Fruit fly (Drosophila melanogaster) whole organism, adult: ENCODE results near the gene CG43345.

Source experiments
- CG11617 ChIP-seq: fragments of 200-800 bp; sonication (Bioruptor generic); optimal IDR thresholded peaks from 2 replicates; lab custom pipeline; 2017; ENCODE audit warnings: mild to moderate bottlenecking, missing biosample characterization, missing genetic modification reagents, missing genetic modification characterization
- CG12768 ChIP-seq: fragments of 200-800 bp; sonication (Bioruptor generic); optimal IDR thresholded peaks from 2 replicates; lab custom pipeline; 2017; ENCODE audit warnings: missing biosample characterization, missing genetic modification characterization, mild to moderate bottlenecking, moderate library complexity, missing genetic modification reagents
- CG14711 ChIP-seq: fragments of 200-800 bp; sonication (Bioruptor generic); optimal IDR thresholded peaks from 2 replicates; lab custom pipeline; 2018; ENCODE audit warnings: missing biosample characterization, mild to moderate bottlenecking, missing genetic modification characterization, moderate library complexity
- CG1620 ChIP-seq: fragments of 200-800 bp; sonication (Bioruptor generic); optimal IDR thresholded peaks from 2 replicates; lab custom pipeline; 2016; ENCODE audit warnings: missing biosample characterization, missing genetic modification characterization
- CG33017 ChIP-seq: fragments of 200-800 bp; sonication (Bioruptor generic); optimal IDR thresholded peaks from 2 replicates; lab custom pipeline; 2018; ENCODE audit warnings: missing biosample characterization, mild to moderate bottlenecking, missing genetic modification characterization, moderate library complexity
- CG5204 ChIP-seq: fragments of 200-800 bp; sonication (Bioruptor generic); optimal IDR thresholded peaks from 2 replicates; lab custom pipeline; 2016; ENCODE audit warnings: missing biosample characterization, missing genetic modification characterization
- CG7045 ChIP-seq: fragments of 200-800 bp; sonication (Bioruptor generic); optimal IDR thresholded peaks from 2 replicates; lab custom pipeline; 2017; ENCODE audit warnings: missing biosample characterization, mild to moderate bottlenecking, missing genetic modification characterization
- CG7101 ChIP-seq: fragments of 200-800 bp; sonication (Bioruptor generic); optimal IDR thresholded peaks from 2 replicates; lab custom pipeline; 2018; ENCODE audit warnings: missing biosample characterization, mild to moderate bottlenecking, missing genetic modification characterization, moderate library complexity
- Clk ChIP-seq: fragments of 200-800 bp; sonication (Bioruptor generic); optimal IDR thresholded peaks from 2 replicates; lab custom pipeline; 2017; ENCODE audit warnings: missing biosample characterization, missing genetic modification characterization
- Crg-1 ChIP-seq: fragments of 200-800 bp; sonication (Bioruptor generic); optimal IDR thresholded peaks from 2 replicates; lab custom pipeline; 2016; ENCODE audit warnings: missing biosample characterization, missing genetic modification characterization
- Hr96 ChIP-seq: fragments of 200-800 bp; sonication (Bioruptor generic); optimal IDR thresholded peaks from 2 replicates; lab custom pipeline; 2016; ENCODE audit warnings: missing biosample characterization, missing genetic modification characterization
- Mnt ChIP-seq: fragments of 200-800 bp; sonication (Bioruptor generic); optimal IDR thresholded peaks from 2 replicates; lab custom pipeline; 2016; ENCODE audit warnings: missing biosample characterization, mild to moderate bottlenecking, missing genetic modification characterization
- bab1 ChIP-seq: fragments of 200-800 bp; sonication (Bioruptor generic); optimal IDR thresholded peaks from 3 replicates; lab custom pipeline; 2019; ENCODE audit warnings: missing biosample characterization, mild to moderate bottlenecking, missing genetic modification characterization, moderate library complexity
- cic ChIP-seq: fragments of 200-800 bp; sonication (Bioruptor generic); optimal IDR thresholded peaks from 2 replicates; lab custom pipeline; 2017; ENCODE audit warnings: missing biosample characterization, mild to moderate bottlenecking, missing genetic modification characterization, moderate library complexity
- cnc ChIP-seq, 2 experiments: fragments of >200 bp; optimal IDR thresholded peaks; 2 replicates each; lab custom pipeline; 2017
- kay ChIP-seq: fragments of 200-800 bp; sonication (Bioruptor generic); peaks from one replicate; lab custom pipeline; 2016; ENCODE audit warnings: missing biosample characterization, missing genetic modification characterization, borderline replicate concordance
- ovo ChIP-seq: fragments of 200-800 bp; sonication (Bioruptor generic); optimal IDR thresholded peaks from 2 replicates; lab custom pipeline; 2016; ENCODE audit warnings: missing biosample characterization, missing genetic modification characterization
- pad ChIP-seq: fragments of 200-800 bp; sonication (Bioruptor generic); optimal IDR thresholded peaks from 3 replicates; lab custom pipeline; 2017; ENCODE audit warnings: missing biosample characterization, missing genetic modification characterization, mild to moderate bottlenecking, moderate library complexity, missing genetic modification reagents
- tj ChIP-seq: fragments of 200-800 bp; sonication (Bioruptor generic); optimal IDR thresholded peaks from 3 replicates; lab custom pipeline; 2017; ENCODE audit warnings: missing biosample characterization, mild to moderate bottlenecking, missing genetic modification characterization, moderate library complexity
- toe ChIP-seq: fragments of 200-800 bp; sonication (Bioruptor generic); optimal IDR thresholded peaks from 2 replicates; lab custom pipeline; 2016; ENCODE audit warnings: missing biosample characterization, missing genetic modification characterization

CG43345 gene

DNA sequence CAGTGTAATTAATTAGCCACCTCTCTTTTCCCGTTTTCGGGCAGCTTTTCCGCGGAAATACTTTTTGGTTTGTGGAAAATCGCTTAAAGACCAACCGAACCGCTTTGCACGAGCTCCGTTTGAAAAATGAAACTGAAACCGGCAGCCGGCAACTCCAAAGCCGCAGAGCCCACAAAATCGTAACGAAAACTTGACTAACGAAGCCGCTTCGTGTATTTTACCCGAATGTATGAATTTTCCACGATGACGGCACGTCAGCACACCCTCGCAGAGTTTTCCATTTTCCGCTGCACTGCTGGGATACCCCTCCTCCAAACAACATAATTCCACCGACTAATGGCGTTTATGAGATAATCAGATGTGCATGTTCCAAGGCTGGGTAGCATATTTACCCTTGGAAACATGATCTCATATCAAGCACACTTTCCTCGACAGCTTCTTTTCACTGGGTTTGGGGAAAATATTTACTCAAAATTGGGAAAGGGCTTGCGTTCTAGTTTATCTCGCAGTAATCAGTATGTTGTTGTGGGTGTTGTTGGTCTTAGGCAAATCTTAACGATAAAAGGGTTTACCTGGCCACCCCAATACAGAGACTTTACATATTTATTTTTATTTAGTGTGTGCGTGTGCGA is 30.4 kb upstream of the CG43345 start, which contains the start of gene Ret:
Ret (minus strand) TSS at position 130 of the 632 bp plus-strand sequence.
- no peak for TF ChIP-seq CG5204 (GFP tag; lab: Kevin White, UChicago)
- no peak for TF ChIP-seq kay
- no peak for TF ChIP-seq pad (GFP tag; lab: Kevin White, UChicago)
- no peak for TF ChIP-seq toe (GFP tag; lab: Kevin White, UChicago)
- no peak for TF ChIP-seq CG7045 (GFP tag; lab: Kevin White, UChicago)
- no peak for TF ChIP-seq CG33017 (tag; lab: Kevin White, UChicago)
- TF ChIP-seq Hr96 (GFP tag; lab: Kevin White, UChicago): no peak
- TF ChIP-seq CG12768 (GFP tag; lab: Kevin White, UChicago): no peak
- TF ChIP-seq bab1: no peak
- no peak for TF ChIP-seq cnc (optimal IDR thresholded peaks at IDR 0.05; lab: Kevin White, UChicago)
- TF ChIP-seq Mnt (GFP tag; lab: Kevin White, UChicago): no peak
- no peak for TF ChIP-seq CG14711
- no peak for TF ChIP-seq Crg-1 (GFP tag; lab: Kevin White, UChicago)
- no peak for TF ChIP-seq cic
- no peak for TF ChIP-seq ovo (GFP tag; lab: Kevin White, UChicago)
- no peak for TF ChIP-seq tj (GFP tag; lab: Kevin White, UChicago)
- no peak for TF ChIP-seq CG7101
- no peak for TF ChIP-seq CG1620 (GFP tag; lab: Kevin White, UChicago)
- TF ChIP-seq CG11617 (GFP tag; lab: Kevin White, UChicago): no peak

DNA sequence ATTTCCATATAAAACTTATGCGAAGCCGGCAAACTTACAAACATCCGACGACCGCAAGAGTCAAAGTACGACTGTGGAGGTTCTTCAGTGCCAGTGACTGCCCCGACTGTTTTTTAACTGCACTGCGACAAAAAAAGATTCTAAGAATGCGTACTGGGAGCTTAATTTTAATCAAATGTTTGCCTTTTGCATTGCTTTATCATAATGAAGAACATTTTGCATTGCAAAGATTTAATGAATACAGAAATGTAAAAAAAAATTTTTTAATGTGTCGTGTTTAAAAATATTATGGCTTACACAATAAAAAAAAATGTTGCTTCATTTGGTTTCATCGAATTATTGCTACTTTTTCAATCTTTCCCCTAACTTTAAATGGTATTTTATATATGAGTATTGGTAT is 28.8 kb upstream of the CG43345 start:
- TF ChIP-seq CG12768 (GFP tag; lab: Kevin White, UChicago) (no peak), cnc (optimal IDR thresholded peaks at IDR 0.05; lab: Kevin White, UChicago) (no peak), tj (GFP tag; lab: Kevin White, UChicago) (no peak), CG14711 (no peak), Hr96 (GFP tag; lab: Kevin White, UChicago) (no peak), CG7101 (no peak), cic (no peak), bab1 (no peak), CG1620 (GFP tag; lab: Kevin White, UChicago) (no peak), kay (no peak), CG33017 (tag; lab: Kevin White, UChicago) (no peak)

DNA sequence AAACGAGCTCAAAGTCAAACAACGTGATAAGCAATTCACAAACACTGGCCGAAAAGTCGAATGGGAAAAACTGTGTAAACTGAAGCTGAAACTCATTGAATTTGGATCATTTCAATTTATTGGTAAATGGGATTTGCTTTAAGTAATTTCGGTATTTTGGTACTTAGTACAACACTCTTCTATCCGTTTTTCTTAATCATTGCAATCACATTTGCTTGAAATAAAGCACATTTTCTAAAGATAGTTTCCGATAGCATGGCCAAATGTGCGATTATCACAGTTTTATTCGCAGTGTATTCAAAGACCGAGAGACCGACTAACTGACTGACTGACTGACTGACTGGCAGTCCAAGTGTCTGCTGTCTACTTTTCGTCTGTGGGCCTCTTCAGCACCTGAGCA is 28.1 kb upstream of the CG43345 start:
- no peak for TF ChIP-seq pad (GFP tag; lab: Kevin White, UChicago)
- TF ChIP-seq CG12768 (GFP tag; lab: Kevin White, UChicago): no peak
- TF ChIP-seq Clk: no peak
- TF ChIP-seq CG1620 (GFP tag; lab: Kevin White, UChicago): no peak
- no peak for TF ChIP-seq CG11617 (GFP tag; lab: Kevin White, UChicago)
- TF ChIP-seq tj (GFP tag; lab: Kevin White, UChicago): no peak
- TF ChIP-seq Hr96 (GFP tag; lab: Kevin White, UChicago): no peak
- TF ChIP-seq CG7045 (GFP tag; lab: Kevin White, UChicago): no peak
- no peak for TF ChIP-seq ovo (GFP tag; lab: Kevin White, UChicago)
- no peak for TF ChIP-seq cnc (optimal IDR thresholded peaks at IDR 0.05; lab: Kevin White, UChicago)
- no peak for TF ChIP-seq Crg-1 (GFP tag; lab: Kevin White, UChicago)
- TF ChIP-seq toe (GFP tag; lab: Kevin White, UChicago): no peak
- no peak for TF ChIP-seq kay
- no peak for TF ChIP-seq Mnt (GFP tag; lab: Kevin White, UChicago)
- TF ChIP-seq bab1: no peak
- no peak for TF ChIP-seq cic
- TF ChIP-seq CG33017 (tag; lab: Kevin White, UChicago): no peak
- no peak for TF ChIP-seq CG5204 (GFP tag; lab: Kevin White, UChicago)

DNA sequence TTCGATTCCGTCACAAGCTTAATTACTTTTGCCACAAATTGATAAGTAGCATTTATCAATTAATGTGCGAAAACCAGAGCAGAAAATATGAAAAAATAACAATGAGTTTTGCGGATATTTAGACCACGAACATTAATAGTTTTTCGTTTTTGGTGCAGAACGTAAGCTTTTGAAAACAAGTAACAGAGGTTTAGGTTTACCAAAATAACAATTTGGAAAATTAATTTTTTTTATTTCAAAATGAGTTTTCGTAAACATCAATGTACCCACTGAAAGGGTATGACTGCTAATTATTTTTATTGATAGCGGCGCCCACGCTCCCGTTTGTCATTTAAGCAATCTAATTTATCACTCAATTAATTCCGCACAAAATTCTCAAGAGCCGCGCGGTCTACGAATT is 26.9 kb upstream of the CG43345 start:
- TF ChIP-seq CG1620 (GFP tag; lab: Kevin White, UChicago) (no peak), Clk (no peak), CG5204 (GFP tag; lab: Kevin White, UChicago) (no peak), CG14711 (no peak), kay (no peak), Mnt (GFP tag; lab: Kevin White, UChicago) (no peak)

DNA sequence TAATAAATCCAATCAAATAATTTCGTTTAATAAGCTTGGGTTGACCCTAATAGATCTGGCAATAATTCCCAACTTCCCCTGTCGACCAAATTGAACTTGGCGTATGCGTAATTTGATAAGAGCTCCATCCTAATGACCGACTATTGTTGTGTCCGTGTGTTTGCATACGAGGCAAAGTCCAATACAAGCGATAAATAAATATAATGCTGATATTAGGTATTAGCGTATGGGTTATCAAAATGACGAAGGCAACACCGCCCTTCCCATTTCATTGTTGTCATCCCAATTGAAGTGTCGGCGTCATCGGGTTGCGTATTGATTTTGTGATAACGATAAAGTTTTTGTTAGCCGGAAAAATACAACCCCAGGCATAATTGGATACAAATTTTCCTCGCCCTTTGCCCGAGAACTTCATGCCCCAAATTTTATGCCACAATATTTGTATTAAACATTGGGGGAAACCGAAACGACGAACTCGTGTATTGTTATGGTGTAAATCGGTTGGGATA is 20.9 kb upstream of the CG43345 start:
- TF ChIP-seq CG1620 (GFP tag; lab: Kevin White, UChicago): no peak
- no peak for TF ChIP-seq CG11617 (GFP tag; lab: Kevin White, UChicago)
- no peak for TF ChIP-seq Mnt (GFP tag; lab: Kevin White, UChicago)
- no peak for TF ChIP-seq cnc (optimal IDR thresholded peaks at IDR 0.05; lab: Kevin White, UChicago)
- no peak for TF ChIP-seq CG12768 (GFP tag; lab: Kevin White, UChicago)

DNA sequence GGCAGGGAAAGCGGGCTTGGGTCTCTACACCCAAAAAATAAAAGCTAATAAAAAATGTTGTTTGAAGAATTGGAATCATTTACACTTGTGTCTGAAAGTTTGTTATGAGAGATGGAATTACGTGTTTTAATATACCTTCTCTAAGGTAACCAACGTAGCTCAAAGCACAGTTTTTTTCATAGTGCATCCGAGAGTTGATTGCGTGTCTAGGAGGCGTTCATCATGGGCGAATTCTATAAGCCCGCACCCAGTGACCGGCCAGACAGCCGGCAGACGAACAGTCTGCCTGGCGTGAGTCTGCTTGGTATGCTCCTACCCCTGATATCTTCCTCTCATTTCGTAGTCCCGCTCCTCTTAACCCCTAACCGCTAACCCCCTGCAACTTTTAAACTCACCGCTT is 19.4 kb upstream of the CG43345 start:
- TF ChIP-seq bab1 (no peak), toe (GFP tag; lab: Kevin White, UChicago) (no peak), CG12768 (GFP tag; lab: Kevin White, UChicago) (no peak), CG7045 (GFP tag; lab: Kevin White, UChicago) (no peak), kay (no peak), CG33017 (tag; lab: Kevin White, UChicago) (no peak), Crg-1 (GFP tag; lab: Kevin White, UChicago) (no peak), cic (no peak), CG14711 (no peak)
